Worm (Caenorhabditis elegans): ENCODE results near the gene R09F10.5.
"Not testable (repeated sequence)": the region's sequence is repeated elsewhere in the genome, so short reads cannot be mapped to it uniquely, and the experiment has no call there.

DNA sequence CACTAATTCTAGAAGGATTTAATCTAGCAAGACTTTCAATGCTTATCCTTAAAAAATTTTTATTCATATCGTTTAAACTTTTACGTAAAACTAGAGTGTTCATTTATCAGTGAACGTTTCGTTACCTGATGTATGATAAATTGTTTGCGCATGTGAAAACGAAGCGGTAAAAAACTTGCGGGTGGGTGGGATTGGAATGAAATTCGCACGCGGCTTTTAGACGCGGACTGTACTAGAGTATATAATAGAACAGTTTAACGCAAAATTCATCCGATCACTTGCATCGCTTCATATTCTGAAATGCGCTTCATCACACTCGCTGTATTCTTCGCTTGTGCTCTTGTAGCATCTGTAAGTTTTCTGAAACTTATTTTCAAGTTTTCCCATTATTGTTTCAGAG lies 14.3 kb upstream of the R09F10.5 start, which contains the start of gene abu-9:
- TF ChIP-seq unc-30 (tag; optimal IDR thresholded peaks at IDR 0.05); egl-27 (tag; optimal IDR thresholded peaks at IDR 0.05); sox-4 (tag; optimal IDR thresholded peaks at IDR 0.05); fkh-10 (GFP tag; optimal IDR thresholded peaks at IDR 0.05): not testable (repeated sequence)
